Worm (Caenorhabditis elegans) whole organism, early embryonic: Measurements from ENCODE around the gene irld-8.

Experiments
- B0310.2 ChIP-seq: sonication (generic microtip); optimal IDR thresholded peaks from 2 replicates; lab custom pipeline; 2016; ENCODE audit warnings: mild to moderate bottlenecking, missing genetic modification characterization, missing compliant biosample characterization
- F13C5.2 ChIP-seq: sonication (generic microtip); optimal IDR thresholded peaks from 2 replicates; lab custom pipeline; 2017; ENCODE audit warnings: mild to moderate bottlenecking, missing genetic modification characterization, inconsistent platforms, missing compliant biosample characterization
- ama-1 ChIP-seq: fragments of 150-350 bp; optimal IDR thresholded peaks from 2 replicates; lab custom pipeline; 2014
- ceh-13 ChIP-seq: fragments of 200-800 bp; sonication (Bioruptor generic); optimal IDR thresholded peaks from 2 replicates; lab custom pipeline; 2018; ENCODE audit warnings: mild to moderate bottlenecking, missing genetic modification characterization, missing compliant biosample characterization
- ceh-36 ChIP-seq: sonication (generic microtip); optimal IDR thresholded peaks from 2 replicates; lab custom pipeline; 2016; ENCODE audit warnings: missing genetic modification characterization, inconsistent platforms, missing compliant biosample characterization
- flt-1 ChIP-seq: fragments of 200-800 bp; sonication (Bioruptor generic); IDR thresholded peaks from 2 replicates; pipeline ENCODE4 v1.3.6; 2022; ENCODE audit warnings: missing genetic modification characterization, missing compliant biosample characterization
- hmbx-1 ChIP-seq: sonication (generic microtip); optimal IDR thresholded peaks from 2 replicates; lab custom pipeline; 2016; ENCODE audit warnings: mild to moderate bottlenecking, missing genetic modification characterization, missing compliant biosample characterization
- hmg-4 ChIP-seq: fragments of 200-800 bp; sonication (Bioruptor generic); optimal IDR thresholded peaks from 2 replicates; lab custom pipeline; 2018; ENCODE audit warnings: mild to moderate bottlenecking, missing genetic modification characterization, missing compliant biosample characterization
- hnd-1 ChIP-seq: sonication (generic microtip); optimal IDR thresholded peaks from 2 replicates; lab custom pipeline; 2016; ENCODE audit warnings: missing genetic modification characterization, missing compliant biosample characterization
- pes-1 ChIP-seq: fragments of 200-800 bp; sonication (Bioruptor generic); IDR thresholded peaks from 2 replicates; pipeline ENCODE4 v1.3.6; 2022; ENCODE audit warnings: missing genetic modification reagents, missing genetic modification characterization, missing compliant biosample characterization
- scrt-1 ChIP-seq: fragments of 200-800 bp; sonication (Bioruptor generic); IDR thresholded peaks from 2 replicates; pipeline ENCODE4 v1.3.6; 2022; ENCODE audit warnings: missing genetic modification characterization, missing compliant biosample characterization
- sea-1 ChIP-seq: fragments of 200-800 bp; sonication (Bioruptor generic); conservative IDR thresholded peaks from 2 replicates; pipeline ENCODE4 v1.3.6; 2022; ENCODE audit warnings: missing genetic modification characterization, missing compliant biosample characterization
- tbx-37 ChIP-seq: fragments of 200-800 bp; sonication (Bioruptor generic); conservative IDR thresholded peaks from 2 replicates; pipeline ENCODE4 v1.3.6; 2022; ENCODE audit warnings: missing genetic modification reagents, missing genetic modification characterization, missing compliant biosample characterization
- tra-4 ChIP-seq: sonication (generic microtip); optimal IDR thresholded peaks from 2 replicates; lab custom pipeline; 2017; ENCODE audit warnings: missing genetic modification characterization, missing compliant biosample characterization

- no peak for TF ChIP-seq ceh-36
- TF ChIP-seq ama-1 (lab: Kevin White, UChicago): no peak
- no peak for TF ChIP-seq ceh-13 (GFP tag; lab: Kevin White, UChicago)
- no peak for TF ChIP-seq B0310.2 (tag; lab: Kevin White, UChicago)
- TF ChIP-seq tbx-37 (GFP tag; lab: Robert Waterston, UW): no peak
- TF ChIP-seq sea-1 (GFP tag; lab: Robert Waterston, UW): no peak
- no peak for TF ChIP-seq hnd-1 (tag; lab: Kevin White, UChicago)
- no peak for TF ChIP-seq hmbx-1 (tag; lab: Kevin White, UChicago)
- no peak for TF ChIP-seq tra-4
- TF ChIP-seq flt-1 (GFP tag; lab: Robert Waterston, UW): no peak
- TF ChIP-seq hmg-4 (GFP tag; lab: Kevin White, UChicago): no peak
- no peak for TF ChIP-seq scrt-1 (GFP tag; lab: Robert Waterston, UW)
- TF ChIP-seq pes-1: no peak
- TF ChIP-seq F13C5.2 (tag; lab: Kevin White, UChicago): no peak
Observed at ce11 chrIV:8138984-8139383, 23.4 kb downstream of the irld-8 start, which contains the start of gene pmk-3.
